Worm (Caenorhabditis elegans) whole organism, L4/young adult: Measurements from ENCODE around the gene C16D9.6.
A peak's percentile ranks its signal among the peaks of the same experiment; 100 is the strongest.

Experiments used
- W03F9.2 ChIP-seq: fragments of 150-350 bp; optimal IDR thresholded peaks from 2 replicates; lab custom pipeline; 2014; ENCODE audit warnings: missing biosample characterization, missing genetic modification characterization
- dao-5 ChIP-seq: sonication (generic microtip); optimal IDR thresholded peaks from 2 replicates; lab custom pipeline; 2016; ENCODE audit warnings: missing genotype, missing genetic modification characterization, moderate library complexity, missing compliant biosample characterization
- him-1 ChIP-seq: sonication (generic microtip); optimal IDR thresholded peaks from 2 replicates; lab custom pipeline; 2016; ENCODE audit warnings: missing genotype, missing genetic modification reagents, missing genetic modification characterization, missing compliant biosample characterization

Gene C16D9.6

DNA sequence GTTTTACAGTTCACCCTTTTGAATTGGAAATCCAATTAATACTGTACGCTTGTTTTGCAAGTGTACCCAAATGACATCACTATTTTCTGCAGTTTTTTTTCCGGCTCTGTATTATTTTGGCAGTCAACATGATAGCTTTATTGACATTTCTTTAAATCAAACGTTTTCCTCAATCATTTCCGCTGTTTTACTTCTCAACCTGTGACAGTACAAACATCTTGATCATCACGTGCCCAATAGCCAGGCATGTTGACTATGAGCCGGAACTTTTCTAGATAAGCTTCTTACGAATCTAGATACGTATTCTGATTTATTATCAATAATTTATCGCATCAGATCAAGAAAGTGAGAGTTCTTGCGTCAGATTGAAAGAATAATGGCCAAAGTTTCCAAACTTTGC, 19.8 kb upstream of the C16D9.6 start:
- TF ChIP-seq him-1 (tag; lab: Kevin White, UChicago) (no peak), dao-5 (no peak), W03F9.2 (tag; lab: Kevin White, UChicago) (no peak)

DNA sequence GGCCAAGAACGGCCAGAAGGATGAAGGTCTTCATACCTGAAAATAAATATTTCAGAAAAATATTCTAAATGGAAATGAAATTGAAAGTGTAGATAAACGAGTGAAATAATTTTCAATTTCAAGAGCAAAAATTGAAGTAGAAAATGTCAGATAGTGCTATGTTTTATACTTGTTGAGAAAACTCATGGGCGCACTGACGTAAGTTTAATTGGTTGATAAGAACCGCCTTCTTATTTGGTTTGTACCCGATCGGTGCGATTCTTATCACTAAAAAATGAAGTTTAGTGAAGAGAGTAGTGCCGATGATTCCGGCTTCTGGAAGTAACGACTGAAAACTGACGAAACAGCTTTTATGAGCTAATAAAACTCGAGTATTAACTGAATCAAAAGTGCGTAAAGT, 18.8 kb upstream of the C16D9.6 start, which contains the start of the genes asp-6 and asp-12:
asp-6 (minus strand) TSS at position 36 of the 400 bp plus-strand sequence.
asp-12 (plus strand) TSS at position 309 of the 400 bp plus-strand sequence.
- TF ChIP-seq dao-5 (no peak), him-1 (tag; lab: Kevin White, UChicago) (no peak), W03F9.2 (tag; lab: Kevin White, UChicago) (no peak)

ce11 chrV:8267275-8267674, 17.2 kb upstream of the C16D9.6 start:
- no peak for TF ChIP-seq W03F9.2 (tag; lab: Kevin White, UChicago)
- no peak for TF ChIP-seq him-1 (tag; lab: Kevin White, UChicago)
- TF ChIP-seq dao-5: no peak

- no peak for TF ChIP-seq him-1 (tag; lab: Kevin White, UChicago)
- TF ChIP-seq dao-5: no peak
Observed at ce11 chrV:8266232-8266631, 16.1 kb upstream of the C16D9.6 start, which contains the start of gene F21F8.5. TSS of gene F21F8.5 (minus strand) at chrV:8266332.

ce11 chrV:8263941-8264340, 13.8 kb upstream of the C16D9.6 start, which contains the start of gene C16D9.9:
TSS of gene C16D9.9 (plus strand) at chrV:8264241.
- TF ChIP-seq W03F9.2 (tag; lab: Kevin White, UChicago) (no peak), dao-5 (no peak), him-1 (tag; lab: Kevin White, UChicago) (no peak)

ce11 chrV:8263466-8263865, 13.4 kb upstream of the C16D9.6 start, which contains the start of gene C16D9.8:
TSS of gene C16D9.8 (minus strand) at chrV:8263566.
- TF ChIP-seq him-1 (tag; lab: Kevin White, UChicago): no peak
- TF ChIP-seq dao-5: no peak
- no peak for TF ChIP-seq W03F9.2 (tag; lab: Kevin White, UChicago)

DNA sequence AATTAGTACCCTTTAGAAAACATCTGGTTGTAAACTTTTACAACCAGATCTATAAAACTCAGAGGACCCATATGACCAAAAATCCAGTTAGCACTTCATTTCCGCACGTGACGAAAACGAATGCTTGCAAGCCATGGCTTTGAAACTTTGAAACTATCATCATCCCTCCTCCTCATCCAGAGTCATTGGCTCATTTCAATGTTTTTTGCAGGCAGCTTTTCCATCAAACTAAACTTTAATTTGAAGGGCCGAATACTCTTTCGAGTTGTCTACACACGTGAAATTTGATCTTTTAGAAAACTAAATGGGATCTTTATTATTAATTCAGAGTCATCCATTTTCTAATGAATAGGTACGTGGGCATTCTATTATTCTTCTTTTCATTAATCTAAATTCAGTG, 12.1 kb upstream of the C16D9.6 start:
- TF ChIP-seq dao-5 (no peak), him-1 (tag; lab: Kevin White, UChicago) (no peak), W03F9.2 (tag; lab: Kevin White, UChicago) (no peak)

DNA sequence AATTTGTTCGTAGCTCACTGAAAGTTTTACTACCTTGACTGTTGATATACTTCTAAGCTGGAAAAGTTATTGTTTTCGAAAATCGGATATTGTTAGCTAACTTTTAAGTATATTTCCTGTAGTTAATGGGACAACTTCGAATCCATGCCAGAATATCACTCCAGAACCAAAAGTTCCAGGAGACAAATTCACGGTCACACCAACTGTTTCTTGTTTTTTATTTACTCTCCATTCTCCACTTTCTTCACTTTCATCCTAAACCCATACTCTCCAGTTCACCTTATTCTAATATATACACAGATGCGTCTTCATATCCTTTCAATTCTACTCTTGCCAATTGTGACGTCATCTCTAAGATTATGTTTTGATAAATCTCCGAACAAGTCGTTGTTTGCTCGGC, 8.9 kb upstream of the C16D9.6 start, which contains the start of gene C16D9.1:
C16D9.1 (plus strand) TSS at position 301 of the 400 bp plus-strand sequence.
- no peak for TF ChIP-seq dao-5
- no peak for TF ChIP-seq W03F9.2 (tag; lab: Kevin White, UChicago)
- TF ChIP-seq him-1 (tag; lab: Kevin White, UChicago): no peak

ce11 chrV:8254973-8255372, 4.9 kb upstream of the C16D9.6 start:
- TF ChIP-seq dao-5 (no peak), W03F9.2 (tag; lab: Kevin White, UChicago) (no peak), him-1 (tag; lab: Kevin White, UChicago) (no peak)

DNA sequence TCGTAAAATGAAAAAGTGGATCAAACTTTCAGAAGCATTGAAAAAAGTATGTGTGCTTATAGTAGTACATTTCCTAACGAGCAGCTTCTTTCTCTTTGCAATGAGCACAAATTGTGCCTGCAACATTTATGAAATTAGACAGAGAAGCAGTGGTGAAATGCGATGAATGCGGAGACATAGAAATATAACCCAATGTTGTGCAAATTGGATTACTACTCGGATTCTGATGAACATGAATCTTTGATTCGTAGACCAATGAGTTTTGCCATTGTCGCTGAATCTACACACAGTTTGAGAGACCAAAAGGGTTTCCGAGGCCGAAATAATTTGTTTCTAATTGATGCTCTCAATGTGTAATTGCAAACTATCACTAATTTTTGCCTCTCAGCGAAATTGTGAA, 3.8 kb upstream of the C16D9.6 start:
- TF ChIP-seq dao-5 (no peak), him-1 (tag; lab: Kevin White, UChicago) (no peak), W03F9.2 (tag; lab: Kevin White, UChicago) (no peak)

- TF ChIP-seq W03F9.2 (tag; lab: Kevin White, UChicago): no peak
- no peak for TF ChIP-seq dao-5
- no peak for TF ChIP-seq him-1 (tag; lab: Kevin White, UChicago)
Observed at ce11 chrV:8252532-8252931, 2.4 kb upstream of the C16D9.6 start.

- TF ChIP-seq dao-5 (no peak), him-1 (tag; lab: Kevin White, UChicago) (no peak), W03F9.2 (tag; lab: Kevin White, UChicago) (no peak)
Observed at ce11 chrV:8251075-8251474, 967 bp upstream of the C16D9.6 start.

- no peak for TF ChIP-seq him-1 (tag; lab: Kevin White, UChicago)
- TF ChIP-seq W03F9.2 (tag; lab: Kevin White, UChicago): peak; percentile 47
Observed at ce11 chrV:8247311-8248105, 2.6 kb downstream of the C16D9.6 start.

- TF ChIP-seq him-1 (tag; lab: Kevin White, UChicago) (no peak), W03F9.2 (tag; lab: Kevin White, UChicago) (no peak), dao-5 (no peak)
Observed at ce11 chrV:8245457-8245856, 4.7 kb downstream of the C16D9.6 start, which contains the start of gene C16D9.5. TSS of gene C16D9.5 (minus strand) at chrV:8245557.
